Worm (Caenorhabditis elegans) whole organism, L1 larva: ENCODE results near the gene ins-35.
A peak's percentile ranks its signal among the peaks of the same experiment; 100 is the strongest.
"Not testable (repeated sequence)": the region's sequence is repeated elsewhere in the genome, so short reads cannot be mapped to it uniquely, and the experiment has no call there.

Experiments used
- ama-1 ChIP-seq: fragments of 150-350 bp; optimal IDR thresholded peaks from 2 replicates; lab custom pipeline; 2014
- ceh-63 ChIP-seq: fragments of 200-800 bp; sonication (Bioruptor generic); optimal IDR thresholded peaks from 2 replicates; lab custom pipeline; 2018; ENCODE audit warnings: mild to moderate bottlenecking, missing genetic modification characterization, missing compliant biosample characterization
- ceh-82 ChIP-seq, 3 experiments: fragments of 150-350 bp in 1 of 3; sonication (generic microtip) in 2 of 3; optimal IDR thresholded peaks; 2 replicates each; lab custom pipeline; 2014 to 2017; ENCODE audit warnings: missing biosample characterization in 3 of 3, missing genetic modification characterization in 3 of 3
- ceh-88 ChIP-seq: fragments of 200-800 bp; sonication (Bioruptor generic); IDR thresholded peaks from 2 replicates; pipeline ENCODE4 v1.3.6; 2022; ENCODE audit warnings: missing genetic modification characterization, missing compliant biosample characterization
- ceh-90 ChIP-seq: sonication (generic microtip); optimal IDR thresholded peaks from 2 replicates; lab custom pipeline; 2016; ENCODE audit warnings: missing genetic modification characterization, missing compliant biosample characterization
- ces-1 ChIP-seq: fragments of 150-350 bp; optimal IDR thresholded peaks from 2 replicates; lab custom pipeline; 2014; ENCODE audit warnings: missing biosample characterization, missing genetic modification reagents, missing genetic modification characterization
- dpl-1 ChIP-seq, 3 experiments: fragments of 150-350 bp in 2 of 3; sonication (generic microtip) in 1 of 3; optimal IDR thresholded peaks; 2 replicates each; lab custom pipeline; 2014 to 2017; ENCODE audit warnings: missing biosample characterization in 3 of 3, missing genetic modification characterization in 3 of 3, missing genetic modification reagents in 3 of 3
- dsc-1 ChIP-seq: sonication (generic microtip); optimal IDR thresholded peaks from 2 replicates; lab custom pipeline; 2016; ENCODE audit warnings: mild to moderate bottlenecking, missing genetic modification characterization, missing compliant biosample characterization
- elt-3 ChIP-seq, 6 experiments: fragments of 150-350 bp in 1 of 6; sonication (generic microtip); optimal IDR thresholded peaks; 2 replicates each; lab custom pipeline; 2017 to 2018; ENCODE audit warnings: missing biosample characterization in 6 of 6, missing genetic modification characterization in 6 of 6, inconsistent platforms in 1 of 6
- ets-5 ChIP-seq: fragments of 200-800 bp; sonication (Bioruptor generic); IDR thresholded peaks from 2 replicates; pipeline ENCODE4 v1.3.6; 2022; ENCODE audit warnings: missing genetic modification characterization, missing compliant biosample characterization
- fkh-10 ChIP-seq: sonication (generic microtip); optimal IDR thresholded peaks from 2 replicates; lab custom pipeline; 2017; ENCODE audit warnings: missing biosample characterization, missing genetic modification reagents, missing genetic modification characterization
- fkh-4 ChIP-seq: sonication (generic microtip); optimal IDR thresholded peaks from 2 replicates; lab custom pipeline; 2016; ENCODE audit warnings: missing compliant biosample characterization, missing genetic modification characterization, borderline replicate concordance
- fos-1 ChIP-seq: fragments of 150-350 bp; optimal IDR thresholded peaks from 2 replicates; lab custom pipeline; 2014; ENCODE audit warnings: missing biosample characterization, missing genetic modification characterization
- hlh-4 ChIP-seq: sonication (generic microtip); optimal IDR thresholded peaks from 2 replicates; lab custom pipeline; 2016; ENCODE audit warnings: mild to moderate bottlenecking, missing genetic modification characterization, missing compliant biosample characterization
- hpl-2 ChIP-seq: fragments of 150-350 bp; optimal IDR thresholded peaks from 2 replicates; lab custom pipeline; 2014; ENCODE audit warnings: missing biosample characterization, missing genetic modification reagents, missing genetic modification characterization
- lin-39 ChIP-seq: fragments of 150-350 bp; optimal IDR thresholded peaks from 2 replicates; lab custom pipeline; 2014; ENCODE audit warnings: missing biosample characterization, missing genetic modification reagents, missing genetic modification characterization
- lir-3 ChIP-seq: sonication (generic microtip); optimal IDR thresholded peaks from 2 replicates; lab custom pipeline; 2016; ENCODE audit warnings: mild to moderate bottlenecking, missing genetic modification characterization, moderate library complexity, missing compliant biosample characterization; ENCODE audit not compliant: poor library complexity
- mab-9 ChIP-seq: fragments of 200-800 bp; sonication (Bioruptor generic); IDR thresholded peaks from 2 replicates; pipeline ENCODE4 v1.3.6; 2022; ENCODE audit warnings: missing genetic modification reagents, missing genetic modification characterization, missing compliant biosample characterization
- mdl-1 ChIP-seq, 2 experiments: fragments of 150-350 bp; optimal IDR thresholded peaks; 2 replicates each; lab custom pipeline; 2014 to 2017; ENCODE audit warnings: missing biosample characterization in 2 of 2, missing genetic modification characterization in 2 of 2, inconsistent platforms in 1 of 2
- nhr-11 ChIP-seq: fragments of 150-350 bp; optimal IDR thresholded peaks from 2 replicates; lab custom pipeline; 2014; ENCODE audit warnings: missing biosample characterization, missing genetic modification characterization
- nhr-19 ChIP-seq: fragments of 200-800 bp; sonication (Bioruptor generic); conservative IDR thresholded peaks from 2 replicates; pipeline ENCODE4 v1.3.6; 2022; ENCODE audit warnings: missing genetic modification characterization, missing compliant biosample characterization
- nhr-237 ChIP-seq: fragments of 150-350 bp; optimal IDR thresholded peaks from 2 replicates; lab custom pipeline; 2014; ENCODE audit warnings: missing biosample characterization, missing genetic modification characterization
- nhr-28 ChIP-seq: fragments of 150-350 bp; optimal IDR thresholded peaks from 2 replicates; lab custom pipeline; 2014; ENCODE audit warnings: missing biosample characterization, missing genetic modification characterization
- nhr-76 ChIP-seq: sonication (generic microtip); optimal IDR thresholded peaks from 2 replicates; lab custom pipeline; 2017; ENCODE audit warnings: missing biosample characterization, missing genetic modification characterization
- nhr-84 ChIP-seq: sonication (generic microtip); optimal IDR thresholded peaks from 2 replicates; lab custom pipeline; 2017; ENCODE audit warnings: missing biosample characterization, missing genetic modification characterization
- nhr-85 ChIP-seq: sonication (generic microtip); peaks from one replicate; lab custom pipeline; 2016; ENCODE audit warnings: missing genetic modification characterization, inconsistent platforms, missing compliant biosample characterization
- skn-1 ChIP-seq: fragments of 150-350 bp; optimal IDR thresholded peaks from 2 replicates; lab custom pipeline; 2014; ENCODE audit warnings: missing biosample characterization, missing genetic modification characterization
- snpc-4 ChIP-seq: fragments of 150-350 bp; optimal IDR thresholded peaks from 2 replicates; lab custom pipeline; 2014; ENCODE audit warnings: missing biosample characterization, missing genetic modification characterization
- snu-23 ChIP-seq: sonication (generic microtip); optimal IDR thresholded peaks from 2 replicates; lab custom pipeline; 2016; ENCODE audit warnings: missing genetic modification characterization, missing compliant biosample characterization
- tbx-2 ChIP-seq: sonication (generic microtip); optimal IDR thresholded peaks from 2 replicates; lab custom pipeline; 2016; ENCODE audit warnings: missing genetic modification characterization, missing compliant biosample characterization
- unc-62 ChIP-seq: fragments of 150-350 bp; optimal IDR thresholded peaks from 2 replicates; lab custom pipeline; 2014; ENCODE audit warnings: missing biosample characterization, missing genetic modification reagents, missing genetic modification characterization
- xbp-1 ChIP-seq: sonication (generic microtip); optimal IDR thresholded peaks from 2 replicates; lab custom pipeline; 2016; ENCODE audit warnings: missing genetic modification characterization, missing compliant biosample characterization
- zip-4 ChIP-seq: fragments of 200-800 bp; sonication (Bioruptor generic); optimal IDR thresholded peaks from 2 replicates; lab custom pipeline; 2018; ENCODE audit warnings: mild to moderate bottlenecking, missing genetic modification characterization, moderate library complexity, missing compliant biosample characterization
- ztf-11 ChIP-seq, 2 experiments: sonication (generic microtip); optimal IDR thresholded peaks; 2 replicates each; lab custom pipeline; 2016 to 2017; ENCODE audit warnings: missing genetic modification characterization in 2 of 2, missing biosample characterization in 1 of 2, missing compliant biosample characterization in 1 of 2
- ztf-4 ChIP-seq: fragments of 150-350 bp; optimal IDR thresholded peaks from 2 replicates; lab custom pipeline; 2014; ENCODE audit warnings: missing biosample characterization, missing genetic modification characterization

ins-35 gene

ce11 chrV:20347625-20348024 is 27.7 kb upstream of the ins-35 start:
- TF ChIP-seq snpc-4 (tag; lab: Kevin White, UChicago), result no peak
- no peak for TF ChIP-seq zip-4 (GFP tag; lab: Kevin White, UChicago)
- TF ChIP-seq skn-1, result no peak
- TF ChIP-seq mdl-1 (tag; optimal IDR thresholded peaks at IDR 0.05; lab: Kevin White, UChicago), result no peak

ce11 chrV:20350382-20350781 is 25.0 kb upstream of the ins-35 start:
- TF ChIP-seq ceh-63 (GFP tag; lab: Kevin White, UChicago) (no peak), nhr-85 (tag; lab: Kevin White, UChicago) (peak; percentile 2), ceh-88 (GFP tag; lab: Robert Waterston, UW) (no peak), ztf-11 (tag; optimal IDR thresholded peaks at IDR 0.05; lab: Kevin White, UChicago) (no peak), mab-9 (GFP tag; lab: Robert Waterston, UW) (no peak), nhr-237 (tag; lab: Kevin White, UChicago) (no peak)

- TF ChIP-seq elt-3 (tag; optimal IDR thresholded peaks at IDR 0.05; lab: Kevin White, UChicago), result no peak
- TF ChIP-seq dsc-1, result no peak
- no peak for TF ChIP-seq nhr-76 (tag; lab: Kevin White, UChicago)
- TF ChIP-seq dpl-1 (GFP tag; optimal IDR thresholded peaks at IDR 0.05; lab: Kevin White, UChicago), result no peak
- peak; percentile 52 for TF ChIP-seq hlh-4 (tag; lab: Kevin White, UChicago)
- no peak for TF ChIP-seq nhr-84
Measured at ce11 chrV:20351195-20351594, 24.1 kb upstream of the ins-35 start, which contains the start of gene K02E2.1. TSS of gene K02E2.1 (plus strand) at chrV:20351495.

- no peak for TF ChIP-seq fkh-4 (tag; lab: Kevin White, UChicago)
Measured at ce11 chrV:20356472-20356871, 18.9 kb upstream of the ins-35 start, which contains the start of gene grd-11. TSS of gene grd-11 (plus strand) at chrV:20356772.

- TF ChIP-seq ztf-4 (tag; lab: Kevin White, UChicago) (no peak), lin-39 (no peak), ces-1 (GFP tag; lab: Kevin White, UChicago) (no peak), tbx-2 (tag; lab: Kevin White, UChicago) (no peak), nhr-85 (tag; lab: Kevin White, UChicago) (no peak), xbp-1 (no peak), fos-1 (tag; lab: Kevin White, UChicago) (no peak), ceh-82 (tag; optimal IDR thresholded peaks at IDR 0.05; lab: Kevin White, UChicago) (no peak), ama-1 (lab: Kevin White, UChicago) (no peak), nhr-28 (tag; lab: Kevin White, UChicago) (no peak), nhr-19 (GFP tag; lab: Robert Waterston, UW) (no peak), snu-23 (GFP tag; lab: Kevin White, UChicago) (no peak), fkh-10 (GFP tag; lab: Kevin White, UChicago) (no peak), hpl-2 (no peak), ceh-90 (tag; lab: Kevin White, UChicago) (no peak), ets-5 (GFP tag; lab: Robert Waterston, UW) (no peak), unc-62 (no peak), nhr-11 (tag; lab: Kevin White, UChicago) (no peak)
- TF ChIP-seq, all 84 proteins: peak for 0
Measured at ce11 chrV:20366839-20367238, 8.5 kb upstream of the ins-35 start, which contains the start of gene K02E2.8. TSS of gene K02E2.8 (minus strand) at chrV:20366939.

- TF ChIP-seq elt-3 (tag; optimal IDR thresholded peaks at IDR 0.05; lab: Kevin White, UChicago); lir-3 (tag; lab: Kevin White, UChicago); nhr-28 (tag; lab: Kevin White, UChicago): not testable (repeated sequence)
- TF ChIP-seq, all 84 proteins: peak for 0; not testable (repeated sequence) for 84
Measured at ce11 chrV:20369153-20369552, 6.2 kb upstream of the ins-35 start, which contains the start of gene srh-177. TSS of gene srh-177 (minus strand) at chrV:20369253.
